Fruit fly (Drosophila melanogaster) whole organism, wandering third instar larva: Measurements from ENCODE around the gene Pfas.
A peak's percentile ranks its signal among the peaks of the same experiment; 100 is the strongest.

Experiments
- Myc ChIP-seq: fragments of >200 bp; optimal IDR thresholded peaks from 2 replicates; lab custom pipeline; 2017
- jim ChIP-seq: fragments of 175-275, 200-325 bp; sonication (Bioruptor generic); optimal IDR thresholded peaks from 2 replicates; lab custom pipeline; 2016; ENCODE audit warnings: missing biosample characterization, mild to moderate bottlenecking, missing genetic modification characterization
- lola ChIP-seq: fragments of >200 bp; optimal IDR thresholded peaks from 2 replicates; lab custom pipeline; 2017; ENCODE audit warnings: missing biosample characterization, missing genetic modification characterization
- usp ChIP-seq: fragments of >200 bp; optimal IDR thresholded peaks from 2 replicates; lab custom pipeline; 2017; ENCODE audit warnings: missing biosample characterization, missing genetic modification characterization

DNA sequence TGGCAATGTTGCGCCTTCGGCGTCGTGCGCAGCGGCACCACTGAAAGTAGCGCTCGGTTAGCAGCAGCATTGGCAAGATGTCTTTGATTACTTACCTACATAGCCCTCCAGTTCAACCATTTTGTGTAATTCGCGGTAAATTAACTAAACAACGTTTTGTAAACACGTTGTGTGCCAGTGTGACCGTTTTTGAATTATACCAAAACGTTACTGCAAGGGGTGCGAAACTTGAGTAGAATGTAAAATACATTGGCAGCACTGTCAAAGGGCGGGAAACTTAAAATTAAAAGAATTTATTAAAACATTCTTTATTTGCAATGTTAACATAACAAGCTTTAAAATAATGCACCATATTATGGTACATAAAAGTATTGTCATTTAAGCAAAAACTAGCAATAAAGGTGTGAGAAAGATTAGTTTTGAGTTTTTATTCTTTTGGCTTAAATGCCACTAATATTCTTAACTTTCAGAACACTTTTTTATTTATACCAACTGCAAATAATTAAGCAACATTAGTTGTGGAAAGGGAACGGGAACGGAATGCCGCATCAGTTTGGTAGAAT is 21.4 kb downstream of the Pfas start, which contains the start of gene CG9107:
- TF ChIP-seq jim (GFP tag; lab: Kevin White, UChicago): no peak
- TF ChIP-seq Myc (lab: Kevin White, UChicago): peak; percentile 50
- TF ChIP-seq usp (GFP tag; lab: Kevin White, UChicago): no peak
- TF ChIP-seq lola: no peak
